Fruit fly (Drosophila melanogaster) whole organism, embryonic: ENCODE data around the gene NijC.

ENCODE experiments used
- CG10959 ChIP-seq: fragments of 200-800 bp; sonication (Bioruptor generic); IDR thresholded peaks from 2 replicates; pipeline ENCODE4 v1.3.6; 2022; ENCODE audit warnings: missing biosample characterization, missing genetic modification characterization
- CG11085 ChIP-seq: fragments of 200-800 bp; sonication (Bioruptor generic); IDR thresholded peaks from 2 replicates; pipeline ENCODE4 v1.3.6; 2022; ENCODE audit warnings: missing biosample characterization, missing genetic modification characterization
- CG1529 ChIP-seq: fragments of 200-800 bp; sonication (Bioruptor generic); optimal IDR thresholded peaks from 3 replicates; lab custom pipeline; 2018; ENCODE audit warnings: missing biosample characterization, missing genetic modification characterization
- CG15479 ChIP-seq: fragments of 200-800 bp; sonication (Bioruptor generic); optimal IDR thresholded peaks from 3 replicates; lab custom pipeline; 2019; ENCODE audit warnings: missing biosample characterization, mild to moderate bottlenecking, missing genetic modification characterization, moderate library complexity
- CG15601 ChIP-seq: fragments of 200-800 bp; sonication (Bioruptor generic); optimal IDR thresholded peaks from 3 replicates; lab custom pipeline; 2019; ENCODE audit warnings: missing biosample characterization, mild to moderate bottlenecking, missing genetic modification characterization, moderate library complexity
- CG17829 ChIP-seq: fragments of 200-800 bp; optimal IDR thresholded peaks from 2 replicates; lab custom pipeline; 2019; ENCODE audit warnings: missing biosample characterization, mild to moderate bottlenecking, missing genetic modification characterization, moderate library complexity
- CG30403 ChIP-seq: fragments of 200-800 bp; sonication (Bioruptor generic); optimal IDR thresholded peaks from 3 replicates; lab custom pipeline; 2016; ENCODE audit warnings: missing biosample characterization, missing genetic modification characterization
- CG3065 ChIP-seq: fragments of 200-800 bp; sonication (Bioruptor generic); optimal IDR thresholded peaks from 2 replicates; lab custom pipeline; 2016; ENCODE audit warnings: missing biosample characterization, missing genetic modification characterization
- CG32532 ChIP-seq: fragments of 200-800 bp; sonication (Bioruptor generic); IDR thresholded peaks from 2 replicates; pipeline ENCODE4 v1.3.6; 2022; ENCODE audit warnings: missing biosample characterization, missing genetic modification characterization
- CG33213 ChIP-seq: fragments of 200-800 bp; sonication (Bioruptor generic); optimal IDR thresholded peaks from 3 replicates; lab custom pipeline; 2016; ENCODE audit warnings: missing biosample characterization, missing genetic modification characterization
- CG6175 ChIP-seq: fragments of 200-800 bp; sonication (Bioruptor generic); IDR thresholded peaks from 3 replicates; pipeline ENCODE4 v1.3.6; 2022; ENCODE audit warnings: missing biosample characterization, missing genetic modification characterization
- CG9797 ChIP-seq: fragments of 200-800 bp; sonication (Bioruptor generic); optimal IDR thresholded peaks from 3 replicates; lab custom pipeline; 2018; ENCODE audit warnings: missing biosample characterization, mild to moderate bottlenecking, missing genetic modification characterization
- Dp ChIP-seq: fragments of 200-800 bp; sonication (Bioruptor generic); optimal IDR thresholded peaks from 2 replicates; lab custom pipeline; 2018; ENCODE audit warnings: missing biosample characterization, mild to moderate bottlenecking, missing genetic modification characterization, moderate library complexity
- E2f2 ChIP-seq: fragments of 200-800 bp; sonication (Bioruptor generic); IDR thresholded peaks from 2 replicates; pipeline ENCODE4 v1.3.6; 2022; ENCODE audit warnings: missing biosample characterization, missing genetic modification characterization
- Gsc ChIP-seq: fragments of 200-800 bp; sonication (Bioruptor generic); IDR thresholded peaks from 2 replicates; pipeline ENCODE4 v1.3.6; 2022; ENCODE audit warnings: missing biosample characterization, missing genetic modification characterization
- MBD-R2 ChIP-seq: fragments of 200-800 bp; sonication (Bioruptor generic); IDR thresholded peaks from 2 replicates; pipeline ENCODE4 v1.3.6; 2022; ENCODE audit warnings: missing biosample characterization, missing genetic modification characterization
- MESR4 ChIP-seq: fragments of 200-800 bp; sonication (Bioruptor generic); optimal IDR thresholded peaks from 2 replicates; lab custom pipeline; 2018; ENCODE audit warnings: missing biosample characterization, mild to moderate bottlenecking, missing genetic modification characterization, moderate library complexity
- Med ChIP-seq: fragments of 200-800 bp; sonication (Bioruptor generic); peaks from one replicate; lab custom pipeline; 2016; ENCODE audit warnings: missing biosample characterization, missing genetic modification characterization, mild to moderate bottlenecking, inconsistent platforms, moderate library complexity
- Myb ChIP-seq: fragments of 200-800 bp; sonication (Bioruptor generic); optimal IDR thresholded peaks from 2 replicates; lab custom pipeline; 2016; ENCODE audit warnings: missing biosample characterization, missing genetic modification characterization
- Rx ChIP-seq: fragments of 200-800 bp; sonication (Bioruptor generic); IDR thresholded peaks from 2 replicates; pipeline ENCODE4 v1.3.6; 2022; ENCODE audit warnings: missing biosample characterization, missing genetic modification characterization
- Side ChIP-seq: fragments of 200-800 bp; sonication (Bioruptor generic); optimal IDR thresholded peaks from 2 replicates; lab custom pipeline; 2016; ENCODE audit warnings: missing biosample characterization, missing genetic modification characterization
- TFAM ChIP-seq: fragments of 200-800 bp; sonication (Bioruptor generic); optimal IDR thresholded peaks from 2 replicates; lab custom pipeline; 2017; ENCODE audit warnings: missing biosample characterization, missing genetic modification characterization, inconsistent platforms
- Taf1 ChIP-seq: fragments of 200-800 bp; sonication (Bioruptor generic); IDR thresholded peaks from 2 replicates; pipeline ENCODE4 v1.3.6; 2022; ENCODE audit warnings: missing biosample characterization, missing genetic modification characterization
- cas ChIP-seq: fragments of 200-800 bp; sonication (Bioruptor generic); IDR thresholded peaks from 2 replicates; pipeline ENCODE4 v1.3.6; 2022; ENCODE audit warnings: missing biosample characterization, missing genetic modification characterization
- chinmo ChIP-seq: fragments of 200-800 bp; sonication (Bioruptor generic); IDR thresholded peaks from 4 replicates; pipeline ENCODE4 v1.3.6; 2022; ENCODE audit warnings: missing biosample characterization, missing genetic modification characterization; ENCODE audit not compliant: partially characterized antibody
- crp ChIP-seq, 2 experiments: fragments of 200-800 bp; sonication (Bioruptor generic); optimal IDR thresholded peaks; 2 replicates in 1 of 2; 3 replicates in 1 of 2; lab custom pipeline; 2017; ENCODE audit warnings: missing biosample characterization in 2 of 2, missing genetic modification characterization in 2 of 2, mild to moderate bottlenecking in 1 of 2, moderate library complexity in 1 of 2
- gfzf ChIP-seq: fragments of 200-800 bp; sonication (Bioruptor generic); optimal IDR thresholded peaks from 2 replicates; lab custom pipeline; 2016; ENCODE audit warnings: missing biosample characterization, mild to moderate bottlenecking, missing genetic modification characterization, moderate library complexity
- lab ChIP-seq: fragments of 200-800 bp; sonication (Bioruptor generic); optimal IDR thresholded peaks from 3 replicates; lab custom pipeline; 2017; ENCODE audit warnings: missing biosample characterization, missing genetic modification characterization, mild to moderate bottlenecking, moderate library complexity, missing genetic modification reagents
- mld ChIP-seq: fragments of 200-800 bp; sonication (Bioruptor generic); IDR thresholded peaks from 3 replicates; pipeline ENCODE4 v1.3.6; 2022; ENCODE audit warnings: missing biosample characterization, missing genetic modification characterization; ENCODE audit not compliant: partially characterized antibody
- pum ChIP-seq: fragments of 200-800 bp; sonication (Bioruptor generic); optimal IDR thresholded peaks from 2 replicates; lab custom pipeline; 2016; ENCODE audit warnings: missing biosample characterization, missing genetic modification characterization
- pzg ChIP-seq: fragments of 200-800 bp; sonication (Bioruptor generic); optimal IDR thresholded peaks from 3 replicates; lab custom pipeline; 2018; ENCODE audit warnings: missing biosample characterization, mild to moderate bottlenecking, missing genetic modification characterization, moderate library complexity
- so ChIP-seq: fragments of 200-800 bp; sonication (Bioruptor generic); IDR thresholded peaks from 3 replicates; pipeline ENCODE4 v1.3.6; 2022; ENCODE audit warnings: missing biosample characterization, missing genetic modification characterization
- stwl ChIP-seq: fragments of 200-800 bp; sonication (Bioruptor generic); optimal IDR thresholded peaks from 3 replicates; lab custom pipeline; 2018; ENCODE audit warnings: missing biosample characterization, mild to moderate bottlenecking, missing genetic modification characterization, moderate library complexity
- sug ChIP-seq: fragments of 200-800 bp; optimal IDR thresholded peaks from 2 replicates; lab custom pipeline; 2019; ENCODE audit warnings: missing biosample characterization, mild to moderate bottlenecking, missing genetic modification characterization, moderate library complexity
- tin ChIP-seq: fragments of 200-800 bp; sonication (Bioruptor generic); optimal IDR thresholded peaks from 3 replicates; lab custom pipeline; 2016; ENCODE audit warnings: missing biosample characterization, missing genetic modification characterization
- trem ChIP-seq: fragments of 200-800 bp; optimal IDR thresholded peaks from 3 replicates; lab custom pipeline; 2019; ENCODE audit warnings: missing biosample characterization, mild to moderate bottlenecking, missing genetic modification characterization, moderate library complexity
- zen ChIP-seq: fragments of 200-800 bp; sonication (Bioruptor generic); optimal IDR thresholded peaks from 3 replicates; lab custom pipeline; 2018; ENCODE audit warnings: missing biosample characterization, mild to moderate bottlenecking, missing genetic modification characterization, moderate library complexity

Gene NijC

DNA sequence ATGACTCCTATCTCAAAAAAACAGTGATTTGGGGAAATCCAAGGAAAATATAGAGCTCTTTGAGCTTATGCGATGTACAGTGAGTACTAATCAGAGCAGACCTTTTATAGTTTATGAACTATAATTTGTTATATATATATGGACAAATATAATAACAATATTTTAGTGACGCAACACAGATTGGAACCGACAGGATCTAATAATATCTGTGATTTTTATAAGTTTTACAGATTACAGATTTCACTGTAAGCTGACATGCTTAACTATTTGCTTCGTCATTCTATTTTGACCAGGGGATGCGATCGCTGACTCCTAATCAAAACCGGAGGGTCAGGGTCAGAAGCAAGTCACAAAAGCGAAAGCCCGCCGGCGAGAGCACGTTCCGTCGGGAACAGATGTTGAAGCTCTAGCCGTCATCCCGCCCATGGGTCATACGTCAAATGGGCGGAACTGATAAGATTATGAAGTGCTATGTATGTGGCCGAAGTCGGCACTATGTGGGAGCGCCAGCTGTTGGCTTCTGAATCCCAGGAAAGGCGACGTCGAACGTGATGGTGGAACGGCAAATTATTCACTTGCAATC is 20.8 kb upstream of the NijC start, which contains the start of gene Gnmt (continued):
- TF ChIP-seq tin (GFP tag; lab: Kevin White, UChicago): no peak
- TF ChIP-seq CG11085 (GFP tag; lab: Robert Waterston, UW): no peak
- no peak for TF ChIP-seq CG15479 (GFP tag; lab: Kevin White, UChicago)
- TF ChIP-seq sug (tag; lab: Kevin White, UChicago): peak; percentile 84
- peak; percentile 22 for TF ChIP-seq lab (GFP tag; lab: Kevin White, UChicago)

DNA sequence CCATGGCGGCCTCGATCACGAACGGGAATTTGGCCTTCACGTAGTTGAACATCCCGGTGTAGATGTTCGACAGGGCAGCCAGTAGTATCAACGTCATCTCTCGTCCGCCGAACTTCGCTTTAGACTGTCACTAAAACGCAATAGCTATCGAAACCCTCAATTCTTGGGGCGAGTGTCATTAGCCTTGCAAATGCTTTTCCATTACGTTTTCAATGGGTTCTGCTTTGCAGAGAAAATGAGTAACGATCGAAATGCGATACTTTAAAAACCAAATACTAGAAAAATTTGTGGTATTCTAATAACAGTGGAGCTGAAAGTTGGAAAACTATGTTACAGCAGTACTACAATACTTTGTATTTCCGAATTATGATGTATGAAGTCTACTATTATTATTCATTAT is 18.8 kb upstream of the NijC start, which contains the start of gene CG43630:
Gene CG43630, minus strand, starts transcription at position 101 of the 400 bp plus-strand sequence.
- TF ChIP-seq chinmo (GFP tag; lab: Robert Waterston, UW): no peak

DNA sequence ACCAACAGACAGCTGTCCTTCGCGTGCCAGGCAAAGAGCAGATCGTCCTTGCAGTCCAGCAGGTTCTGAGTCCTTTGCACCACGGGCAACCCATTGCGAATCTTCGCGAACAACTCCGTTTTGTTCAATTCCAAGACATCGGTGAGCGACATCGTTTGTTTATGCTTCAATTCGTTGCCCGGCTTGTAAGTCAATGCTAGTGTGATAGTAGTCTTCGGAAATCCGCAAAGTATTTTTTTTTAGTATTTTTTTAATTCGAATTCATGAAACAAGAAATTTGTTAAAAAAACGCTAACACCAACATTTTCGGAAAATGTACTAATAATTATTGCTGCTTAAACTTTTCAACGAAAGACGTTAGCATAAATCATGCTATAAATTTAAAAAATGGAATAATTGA is 16.1 kb upstream of the NijC start, which contains the start of gene mbo:
Gene mbo, minus strand, starts transcription at position 203 of the 400 bp plus-strand sequence.
- TF ChIP-seq stwl (peak; percentile 85), Side (GFP tag; lab: Kevin White, UChicago) (no peak), CG9797 (GFP tag; lab: Kevin White, UChicago) (peak; percentile 55), MESR4 (GFP tag; lab: Kevin White, UChicago) (peak; percentile 38), Rx (no peak), CG33213 (no peak), TFAM (GFP tag; lab: Kevin White, UChicago) (no peak), Dp (GFP tag; lab: Kevin White, UChicago) (peak; percentile 36), pum (GFP tag; lab: Kevin White, UChicago) (no peak), Myb (GFP tag; lab: Kevin White, UChicago) (peak; percentile 13), MBD-R2 (peak; percentile 81), pzg (GFP tag; lab: Kevin White, UChicago) (peak; percentile 25), Med (peak; percentile 3), E2f2 (GFP tag; lab: Robert Waterston, UW) (peak; percentile 35; the same call in 1 of the 2 replicates), CG1529 (no peak), trem (tag; lab: Kevin White, UChicago) (peak; percentile 34), crp (GFP tag; optimal IDR thresholded peaks at IDR 0.05; lab: Kevin White, UChicago) (no peak), CG15601 (peak; percentile 74), gfzf (GFP tag; lab: Kevin White, UChicago) (peak; percentile 76)

- TF ChIP-seq zen: no peak
- no peak for TF ChIP-seq cas (GFP tag; lab: Robert Waterston, UW)
- no peak for TF ChIP-seq CG30403
- no peak for TF ChIP-seq CG17829
- TF ChIP-seq Taf1 (GFP tag; lab: Robert Waterston, UW): no peak
- TF ChIP-seq CG32532 (GFP tag; lab: Robert Waterston, UW): no peak
- no peak for TF ChIP-seq Gsc
- no peak for TF ChIP-seq mld (GFP tag; lab: Robert Waterston, UW)
- TF ChIP-seq CG10959 (GFP tag; lab: Robert Waterston, UW): no peak
- TF ChIP-seq CG3065 (GFP tag; lab: Kevin White, UChicago): no peak
- no peak for TF ChIP-seq CG6175
- TF ChIP-seq so (GFP tag; lab: Robert Waterston, UW): no peak
Observed at dm6 chr3R:12681275-12681674, 13.7 kb upstream of the NijC start, which contains the start of gene Cyp313a4. TSS of gene Cyp313a4 (minus strand) at chr3R:12681375.
